Worm (Caenorhabditis elegans) whole organism, L1 larva: Measurements from ENCODE around the gene flp-10.

Source experiments
- aly-2 ChIP-seq: fragments of 150-350 bp; optimal IDR thresholded peaks from 2 replicates; lab custom pipeline; 2014; ENCODE audit warnings: missing biosample characterization, missing genetic modification characterization
- ceh-82 ChIP-seq, 3 experiments: fragments of 150-350 bp in 1 of 3; sonication (generic microtip) in 2 of 3; optimal IDR thresholded peaks; 2 replicates each; lab custom pipeline; 2014 to 2017; ENCODE audit warnings: missing biosample characterization in 3 of 3, missing genetic modification characterization in 3 of 3
- ces-1 ChIP-seq: fragments of 150-350 bp; optimal IDR thresholded peaks from 2 replicates; lab custom pipeline; 2014; ENCODE audit warnings: missing biosample characterization, missing genetic modification reagents, missing genetic modification characterization
- efl-3 ChIP-seq: fragments of 200-800 bp; sonication (Bioruptor generic); optimal IDR thresholded peaks from 2 replicates; lab custom pipeline; 2018; ENCODE audit warnings: mild to moderate bottlenecking, missing genetic modification characterization, missing compliant biosample characterization
- egl-13 ChIP-seq: sonication (generic microtip); optimal IDR thresholded peaks from 2 replicates; lab custom pipeline; 2016; ENCODE audit warnings: missing genotype, missing genetic modification reagents, missing genetic modification characterization, missing compliant biosample characterization
- elt-3 ChIP-seq, 6 experiments: fragments of 150-350 bp in 1 of 6; sonication (generic microtip); optimal IDR thresholded peaks; 2 replicates each; lab custom pipeline; 2017 to 2018; ENCODE audit warnings: missing biosample characterization in 6 of 6, missing genetic modification characterization in 6 of 6, inconsistent platforms in 1 of 6
- fkh-8 ChIP-seq: sonication (generic microtip); optimal IDR thresholded peaks from 2 replicates; lab custom pipeline; 2016; ENCODE audit warnings: mild to moderate bottlenecking, missing genetic modification characterization, missing compliant biosample characterization
- fos-1 ChIP-seq: fragments of 150-350 bp; optimal IDR thresholded peaks from 2 replicates; lab custom pipeline; 2014; ENCODE audit warnings: missing biosample characterization, missing genetic modification characterization
- nhr-12 ChIP-seq: sonication (generic microtip); optimal IDR thresholded peaks from 2 replicates; lab custom pipeline; 2017; ENCODE audit warnings: missing biosample characterization, missing genetic modification characterization
- nhr-28 ChIP-seq: fragments of 150-350 bp; optimal IDR thresholded peaks from 2 replicates; lab custom pipeline; 2014; ENCODE audit warnings: missing biosample characterization, missing genetic modification characterization
- nhr-77 ChIP-seq: fragments of 150-350 bp; optimal IDR thresholded peaks from 2 replicates; lab custom pipeline; 2014; ENCODE audit warnings: missing biosample characterization, missing genetic modification characterization
- nhr-84 ChIP-seq: sonication (generic microtip); optimal IDR thresholded peaks from 2 replicates; lab custom pipeline; 2017; ENCODE audit warnings: missing biosample characterization, missing genetic modification characterization

ce11 chrIV:7836491-7836890 lies 32.2 kb upstream of the flp-10 start:
- TF ChIP-seq nhr-77 (tag; lab: Kevin White, UChicago) (no peak), fkh-8 (tag; lab: Kevin White, UChicago) (no peak), ces-1 (no peak), nhr-28 (tag; lab: Kevin White, UChicago) (no peak), fos-1 (tag; lab: Kevin White, UChicago) (no peak), nhr-84 (tag; lab: Kevin White, UChicago) (no peak), elt-3 (tag; optimal IDR thresholded peaks at IDR 0.05; lab: Kevin White, UChicago) (no peak), egl-13 (tag; lab: Kevin White, UChicago) (no peak), nhr-12 (tag; lab: Kevin White, UChicago) (no peak), aly-2 (tag; lab: Kevin White, UChicago) (no peak), ceh-82 (tag; optimal IDR thresholded peaks at IDR 0.05; lab: Kevin White, UChicago) (no peak), efl-3 (GFP tag; lab: Kevin White, UChicago) (no peak)
